Worm (Caenorhabditis elegans) whole organism, L3 larva: Measurements from ENCODE around the gene ZC84.6.

Experiments
- R02D3.7 ChIP-seq: fragments of 150-350 bp; optimal IDR thresholded peaks from 2 replicates; lab custom pipeline; 2014; ENCODE audit warnings: missing biosample characterization, missing genetic modification characterization
- ZK546.5 ChIP-seq: sonication (generic microtip); optimal IDR thresholded peaks from 2 replicates; lab custom pipeline; 2017; ENCODE audit warnings: missing biosample characterization, missing genetic modification characterization
- aly-2 ChIP-seq: fragments of 150-350 bp; optimal IDR thresholded peaks from 2 replicates; lab custom pipeline; 2014; ENCODE audit warnings: missing biosample characterization, missing genetic modification characterization
- ama-1 ChIP-seq: fragments of 150-350 bp; optimal IDR thresholded peaks from 2 replicates; lab custom pipeline; 2018
- ceh-16 ChIP-seq: sonication (generic microtip); optimal IDR thresholded peaks from 2 replicates; lab custom pipeline; 2017; ENCODE audit warnings: missing biosample characterization, missing genetic modification characterization
- ceh-82 ChIP-seq: fragments of 150-350 bp; optimal IDR thresholded peaks from 2 replicates; lab custom pipeline; 2014; ENCODE audit warnings: missing biosample characterization, missing genetic modification characterization
- ceh-9 ChIP-seq: sonication (generic microtip); optimal IDR thresholded peaks from 2 replicates; lab custom pipeline; 2018; ENCODE audit warnings: missing biosample characterization, missing genetic modification characterization
- daf-12 ChIP-seq: fragments of 150-350 bp; optimal IDR thresholded peaks from 2 replicates; lab custom pipeline; 2014; ENCODE audit warnings: missing biosample characterization, missing genetic modification reagents, missing genetic modification characterization
- egl-27 ChIP-seq: sonication (generic microtip); optimal IDR thresholded peaks from 4 replicates; lab custom pipeline; 2017; ENCODE audit warnings: missing biosample characterization, missing genetic modification reagents, missing genetic modification characterization
- egl-5 ChIP-seq: fragments of 150-350 bp; optimal IDR thresholded peaks from 2 replicates; lab custom pipeline; 2017; ENCODE audit warnings: missing biosample characterization, missing genetic modification reagents, missing genetic modification characterization, inconsistent platforms
- elt-1 ChIP-seq: fragments of 150-350 bp; optimal IDR thresholded peaks from 2 replicates; lab custom pipeline; 2014; ENCODE audit warnings: missing biosample characterization, missing genetic modification characterization
- elt-2 ChIP-seq: sonication (generic microtip); optimal IDR thresholded peaks from 2 replicates; lab custom pipeline; 2016; ENCODE audit warnings: missing genetic modification reagents, mild to moderate bottlenecking, missing genetic modification characterization, missing compliant biosample characterization
- elt-3 ChIP-seq, 3 experiments: fragments of 150-350 bp in 1 of 3; sonication (generic microtip) in 2 of 3; optimal IDR thresholded peaks; 2 replicates in 2 of 3; 4 replicates in 1 of 3; lab custom pipeline; 2014 to 2017; ENCODE audit warnings: missing biosample characterization in 3 of 3, missing genetic modification characterization in 3 of 3
- eor-1 ChIP-seq, 2 experiments: fragments of 150-350 bp; optimal IDR thresholded peaks; 2 replicates each; lab custom pipeline; 2014 to 2018; ENCODE audit warnings: missing biosample characterization in 2 of 2, missing genetic modification characterization in 2 of 2
- fkh-10 ChIP-seq: sonication (generic microtip); optimal IDR thresholded peaks from 2 replicates; lab custom pipeline; 2017; ENCODE audit warnings: missing biosample characterization, missing genetic modification reagents, missing genetic modification characterization
- fos-1 ChIP-seq: fragments of 150-350 bp; optimal IDR thresholded peaks from 2 replicates; lab custom pipeline; 2014; ENCODE audit warnings: missing biosample characterization, missing genetic modification characterization
- hmg-11 ChIP-seq: sonication (generic microtip); optimal IDR thresholded peaks from 2 replicates; lab custom pipeline; 2016; ENCODE audit warnings: missing genetic modification characterization, missing compliant biosample characterization
- jun-1 ChIP-seq: fragments of 150-350 bp; optimal IDR thresholded peaks from 2 replicates; lab custom pipeline; 2014; ENCODE audit warnings: missing biosample characterization, missing genetic modification reagents, missing genetic modification characterization
- lin-15B ChIP-seq: fragments of 150-350 bp; optimal IDR thresholded peaks from 2 replicates; lab custom pipeline; 2014; ENCODE audit warnings: missing biosample characterization, missing genetic modification characterization
- lin-39 ChIP-seq: fragments of 150-350 bp; optimal IDR thresholded peaks from 2 replicates; lab custom pipeline; 2018; ENCODE audit warnings: missing biosample characterization, missing genetic modification reagents, missing genetic modification characterization
- lsy-12 ChIP-seq: sonication (generic microtip); optimal IDR thresholded peaks from 2 replicates; lab custom pipeline; 2016; ENCODE audit warnings: mild to moderate bottlenecking, missing genetic modification characterization, missing compliant biosample characterization
- mdl-1 ChIP-seq: fragments of 150-350 bp; optimal IDR thresholded peaks from 2 replicates; lab custom pipeline; 2014; ENCODE audit warnings: missing biosample characterization, missing genetic modification characterization
- mml-1 ChIP-seq: fragments of 150-350 bp; sonication (generic microtip); optimal IDR thresholded peaks from 3 replicates; lab custom pipeline; 2014; ENCODE audit warnings: missing biosample characterization, missing genetic modification characterization
- nfya-1 ChIP-seq: sonication (generic microtip); optimal IDR thresholded peaks from 2 replicates; lab custom pipeline; 2017; ENCODE audit warnings: missing genetic modification characterization, mild to moderate bottlenecking, missing compliant biosample characterization, antibody characterized with exemption, moderate library complexity; ENCODE audit not compliant: insufficient read depth
- nhr-11 ChIP-seq: fragments of 150-350 bp; optimal IDR thresholded peaks from 2 replicates; lab custom pipeline; 2014; ENCODE audit warnings: missing biosample characterization, missing genetic modification characterization
- nhr-12 ChIP-seq: fragments of 150-350 bp; optimal IDR thresholded peaks from 2 replicates; lab custom pipeline; 2014; ENCODE audit warnings: missing biosample characterization, missing genetic modification characterization
- nhr-23 ChIP-seq: fragments of 150-350 bp; optimal IDR thresholded peaks from 2 replicates; lab custom pipeline; 2014; ENCODE audit warnings: missing biosample characterization, missing genetic modification reagents, missing genetic modification characterization
- nhr-25 ChIP-seq: sonication (generic microtip); optimal IDR thresholded peaks from 2 replicates; lab custom pipeline; 2017; ENCODE audit warnings: missing biosample characterization, missing genetic modification characterization
- nhr-28 ChIP-seq: fragments of 150-350 bp; optimal IDR thresholded peaks from 2 replicates; lab custom pipeline; 2014; ENCODE audit warnings: missing biosample characterization, missing genetic modification characterization
- nhr-43 ChIP-seq: sonication (generic microtip); optimal IDR thresholded peaks from 2 replicates; lab custom pipeline; 2016; ENCODE audit warnings: mild to moderate bottlenecking, missing genetic modification characterization, missing compliant biosample characterization; ENCODE audit not compliant: poor library complexity, severe bottlenecking
- nhr-67 ChIP-seq: fragments of 150-350 bp; optimal IDR thresholded peaks from 2 replicates; lab custom pipeline; 2014; ENCODE audit warnings: missing biosample characterization, missing genetic modification characterization
- nhr-76 ChIP-seq: fragments of 150-350 bp; sonication (generic microtip); optimal IDR thresholded peaks from 5 replicates; lab custom pipeline; 2014; ENCODE audit warnings: missing biosample characterization, missing genetic modification characterization
- nhr-77 ChIP-seq: fragments of 150-350 bp; optimal IDR thresholded peaks from 2 replicates; lab custom pipeline; 2014; ENCODE audit warnings: missing biosample characterization, missing genetic modification characterization
- pha-4 ChIP-seq: fragments of 150-350 bp; optimal IDR thresholded peaks from 2 replicates; lab custom pipeline; 2014; ENCODE audit warnings: missing biosample characterization, missing genetic modification reagents, missing genetic modification characterization
- pqm-1 ChIP-seq: fragments of 150-350 bp; optimal IDR thresholded peaks from 2 replicates; lab custom pipeline; 2017; ENCODE audit warnings: missing biosample characterization, missing genetic modification characterization, inconsistent platforms
- sea-2 ChIP-seq: fragments of 150-350 bp; sonication (generic microtip); optimal IDR thresholded peaks from 4 replicates; lab custom pipeline; 2014; ENCODE audit warnings: missing biosample characterization, missing genetic modification reagents, missing genetic modification characterization
- snpc-4 ChIP-seq: fragments of 150-350 bp; optimal IDR thresholded peaks from 2 replicates; lab custom pipeline; 2014; ENCODE audit warnings: missing biosample characterization, missing genetic modification characterization
- tbx-2 ChIP-seq: sonication (generic microtip); optimal IDR thresholded peaks from 2 replicates; lab custom pipeline; 2016; ENCODE audit warnings: mild to moderate bottlenecking, missing genetic modification characterization, missing compliant biosample characterization
- unc-39 ChIP-seq: sonication (generic microtip); optimal IDR thresholded peaks from 4 replicates; lab custom pipeline; 2017; ENCODE audit warnings: missing biosample characterization, missing genetic modification characterization
- zag-1 ChIP-seq: fragments of 150-350 bp; optimal IDR thresholded peaks from 2 replicates; lab custom pipeline; 2014; ENCODE audit warnings: missing biosample characterization, missing genetic modification characterization
- ztf-11 ChIP-seq: fragments of 150-350 bp; optimal IDR thresholded peaks from 2 replicates; lab custom pipeline; 2014; ENCODE audit warnings: missing biosample characterization, missing genetic modification characterization
- ztf-4 ChIP-seq: fragments of 150-350 bp; optimal IDR thresholded peaks from 2 replicates; lab custom pipeline; 2014; ENCODE audit warnings: missing biosample characterization, missing genetic modification characterization

The ZC84.6 gene

ce11 chrIII:9228190-9228589 lies 28.7 kb upstream of the ZC84.6 start:
- TF ChIP-seq lin-39 (tag; lab: Kevin White, UChicago) = peak; percentile 5
- TF ChIP-seq ceh-9 = no peak
- no peak for TF ChIP-seq nhr-12
- no peak for TF ChIP-seq egl-5 (tag; lab: Kevin White, UChicago)
- TF ChIP-seq fkh-10 (GFP tag; lab: Kevin White, UChicago) = no peak
- no peak for TF ChIP-seq tbx-2 (tag; lab: Kevin White, UChicago)
- no peak for TF ChIP-seq sea-2 (GFP tag; lab: Kevin White, UChicago)
- peak; percentile 85 for TF ChIP-seq pha-4 (tag; lab: Kevin White, UChicago)
- TF ChIP-seq nfya-1 (tag; lab: Kevin White, UChicago) = peak; percentile 60
- TF ChIP-seq ztf-11 (tag; lab: Kevin White, UChicago) = no peak
- TF ChIP-seq daf-12 (tag; lab: Kevin White, UChicago) = no peak
- no peak for TF ChIP-seq jun-1 (tag; lab: Kevin White, UChicago)
- TF ChIP-seq nhr-11 = no peak
- TF ChIP-seq ztf-4 = no peak
- no peak for TF ChIP-seq ceh-82 (tag; lab: Kevin White, UChicago)
- TF ChIP-seq lsy-12 (tag; lab: Kevin White, UChicago) = no peak
- TF ChIP-seq elt-3 (tag; optimal IDR thresholded peaks at IDR 0.05; lab: Kevin White, UChicago) = no peak
- no peak for TF ChIP-seq aly-2
- no peak for TF ChIP-seq fos-1 (tag; lab: Kevin White, UChicago)
- TF ChIP-seq elt-2 (tag; lab: Kevin White, UChicago) = peak; percentile 10
- TF ChIP-seq ceh-16 (tag; lab: Kevin White, UChicago) = no peak
- no peak for TF ChIP-seq snpc-4
- no peak for TF ChIP-seq R02D3.7 (tag; lab: Kevin White, UChicago)
- TF ChIP-seq nhr-23 = no peak
- TF ChIP-seq egl-27 (tag; lab: Kevin White, UChicago) = no peak
- TF ChIP-seq pqm-1 (tag; lab: Kevin White, UChicago) = peak; percentile 13
- TF ChIP-seq mml-1 (tag; lab: Kevin White, UChicago) = no peak
- no peak for TF ChIP-seq unc-39 (tag; lab: Kevin White, UChicago)
- TF ChIP-seq ama-1 (lab: Kevin White, UChicago) = no peak
- TF ChIP-seq nhr-76 (tag; lab: Kevin White, UChicago) = no peak
- TF ChIP-seq nhr-43 (tag; lab: Kevin White, UChicago) = no peak
- no peak for TF ChIP-seq zag-1 (tag; lab: Kevin White, UChicago)
- TF ChIP-seq nhr-67 (tag; lab: Kevin White, UChicago) = no peak
- TF ChIP-seq nhr-77 = no peak
- TF ChIP-seq ZK546.5 = no peak
- TF ChIP-seq eor-1 (tag; optimal IDR thresholded peaks at IDR 0.05; lab: Kevin White, UChicago) = no peak
- no peak for TF ChIP-seq hmg-11 (tag; lab: Kevin White, UChicago)
- TF ChIP-seq nhr-25 (tag; lab: Kevin White, UChicago) = peak; percentile 48
- peak; percentile 67 for TF ChIP-seq lin-15B (tag; lab: Kevin White, UChicago)
- TF ChIP-seq mdl-1 = no peak
- no peak for TF ChIP-seq elt-1 (tag; lab: Kevin White, UChicago)

ce11 chrIII:9224986-9225385 lies 25.5 kb upstream of the ZC84.6 start:
- TF ChIP-seq snpc-4 = no peak
- TF ChIP-seq ama-1 (lab: Kevin White, UChicago) = no peak
- TF ChIP-seq R02D3.7 (tag; lab: Kevin White, UChicago) = no peak
- no peak for TF ChIP-seq zag-1 (tag; lab: Kevin White, UChicago)
- TF ChIP-seq nhr-28 (tag; lab: Kevin White, UChicago) = no peak
- no peak for TF ChIP-seq ceh-16 (tag; lab: Kevin White, UChicago)
- no peak for TF ChIP-seq sea-2 (GFP tag; lab: Kevin White, UChicago)
- TF ChIP-seq nhr-67 (tag; lab: Kevin White, UChicago) = no peak
- no peak for TF ChIP-seq fos-1 (tag; lab: Kevin White, UChicago)
- TF ChIP-seq elt-3 (tag; optimal IDR thresholded peaks at IDR 0.05; lab: Kevin White, UChicago) = no peak
- no peak for TF ChIP-seq ceh-82 (tag; lab: Kevin White, UChicago)
